Worm (Caenorhabditis elegans) whole organism, L2 larva: ENCODE measurements around the gene sir-2.3.

Source experiments
- C34F6.9 ChIP-seq: fragments of 150-350 bp; optimal IDR thresholded peaks from 2 replicates; lab custom pipeline; 2014; ENCODE audit warnings: missing biosample characterization, missing genetic modification characterization
- F13H6.1 ChIP-seq: sonication (generic microtip); optimal IDR thresholded peaks from 2 replicates; lab custom pipeline; 2016; ENCODE audit warnings: missing genetic modification characterization, missing compliant biosample characterization
- R02D3.7 ChIP-seq: fragments of 150-350 bp; optimal IDR thresholded peaks from 2 replicates; lab custom pipeline; 2014; ENCODE audit warnings: missing biosample characterization, missing genetic modification characterization
- Y55F3AM.14 ChIP-seq: fragments of 200-800 bp; sonication (Bioruptor generic); optimal IDR thresholded peaks from 2 replicates; lab custom pipeline; 2018; ENCODE audit warnings: mild to moderate bottlenecking, missing genetic modification characterization, missing compliant biosample characterization
- aly-2 ChIP-seq: fragments of 150-350 bp; optimal IDR thresholded peaks from 2 replicates; lab custom pipeline; 2014; ENCODE audit warnings: missing biosample characterization, missing genetic modification characterization
- ama-1 ChIP-seq: fragments of 150-350 bp; optimal IDR thresholded peaks from 2 replicates; lab custom pipeline; 2018; ENCODE audit warnings: inconsistent platforms
- blmp-1 ChIP-seq: sonication (generic microtip); optimal IDR thresholded peaks from 2 replicates; lab custom pipeline; 2017; ENCODE audit warnings: missing genetic modification characterization, mild to moderate bottlenecking, missing compliant biosample characterization, antibody characterized with exemption, moderate library complexity; ENCODE audit not compliant: insufficient read depth
- ceh-16 ChIP-seq: fragments of 150-350 bp; optimal IDR thresholded peaks from 2 replicates; lab custom pipeline; 2014; ENCODE audit warnings: missing biosample characterization, missing genetic modification characterization
- ceh-82 ChIP-seq: fragments of 150-350 bp; optimal IDR thresholded peaks from 2 replicates; lab custom pipeline; 2014; ENCODE audit warnings: missing biosample characterization, missing genetic modification characterization
- crh-2 ChIP-seq: sonication (generic microtip); optimal IDR thresholded peaks from 2 replicates; lab custom pipeline; 2017; ENCODE audit warnings: missing biosample characterization, missing genetic modification characterization
- dmd-4 ChIP-seq: sonication (generic microtip); optimal IDR thresholded peaks from 2 replicates; lab custom pipeline; 2017; ENCODE audit warnings: missing biosample characterization, missing genetic modification characterization
- egl-27 ChIP-seq: sonication (generic microtip); optimal IDR thresholded peaks from 3 replicates; lab custom pipeline; 2017; ENCODE audit warnings: missing biosample characterization, missing genetic modification reagents, missing genetic modification characterization
- elt-1 ChIP-seq: fragments of 150-350 bp; optimal IDR thresholded peaks from 2 replicates; lab custom pipeline; 2014; ENCODE audit warnings: missing biosample characterization, missing genetic modification characterization
- elt-3 ChIP-seq: sonication (generic microtip); optimal IDR thresholded peaks from 2 replicates; lab custom pipeline; 2017; ENCODE audit warnings: missing biosample characterization, missing genetic modification characterization
- fos-1 ChIP-seq: fragments of 150-350 bp; optimal IDR thresholded peaks from 2 replicates; lab custom pipeline; 2014; ENCODE audit warnings: missing biosample characterization, missing genetic modification characterization
- gmeb-1 ChIP-seq: fragments of 150-350 bp; optimal IDR thresholded peaks from 2 replicates; lab custom pipeline; 2014; ENCODE audit warnings: missing biosample characterization, missing genetic modification characterization
- lin-11 ChIP-seq: fragments of 150-350 bp; sonication (generic microtip); optimal IDR thresholded peaks from 2 replicates; lab custom pipeline; 2014; ENCODE audit warnings: missing biosample characterization, missing genetic modification characterization, inconsistent platforms, mixed read lengths
- lin-13 ChIP-seq: fragments of 150-350 bp; optimal IDR thresholded peaks from 2 replicates; lab custom pipeline; 2014; ENCODE audit warnings: missing biosample characterization, missing genetic modification reagents, missing genetic modification characterization
- lsy-2 ChIP-seq, 2 experiments: fragments of 150-350 bp in 1 of 2; sonication (generic microtip) in 1 of 2; optimal IDR thresholded peaks; 2 replicates each; lab custom pipeline; 2014 to 2017; ENCODE audit warnings: missing biosample characterization in 2 of 2, missing genetic modification characterization in 2 of 2
- mab-5 ChIP-seq: fragments of 150-350 bp; optimal IDR thresholded peaks from 2 replicates; lab custom pipeline; 2014; ENCODE audit warnings: missing biosample characterization, missing genetic modification characterization
- mbf-1 ChIP-seq: sonication (generic microtip); optimal IDR thresholded peaks from 2 replicates; lab custom pipeline; 2017; ENCODE audit warnings: missing biosample characterization, missing genetic modification characterization
- mdl-1 ChIP-seq, 2 experiments: fragments of 150-350 bp in 1 of 2; sonication (generic microtip) in 1 of 2; optimal IDR thresholded peaks; 2 replicates each; lab custom pipeline; 2017; ENCODE audit warnings: missing biosample characterization in 2 of 2, missing genetic modification characterization in 2 of 2
- nhr-11 ChIP-seq: fragments of 150-350 bp; optimal IDR thresholded peaks from 2 replicates; lab custom pipeline; 2014; ENCODE audit warnings: missing biosample characterization, missing genetic modification characterization
- nhr-12 ChIP-seq: fragments of 150-350 bp; optimal IDR thresholded peaks from 2 replicates; lab custom pipeline; 2014; ENCODE audit warnings: missing biosample characterization, missing genetic modification characterization
- nhr-129 ChIP-seq: fragments of 150-350 bp; optimal IDR thresholded peaks from 2 replicates; lab custom pipeline; 2014; ENCODE audit warnings: missing biosample characterization, missing genetic modification characterization
- nhr-21 ChIP-seq: fragments of 150-350 bp; optimal IDR thresholded peaks from 2 replicates; lab custom pipeline; 2014; ENCODE audit warnings: missing biosample characterization, missing genetic modification characterization
- nhr-25 ChIP-seq: fragments of 150-350 bp; sonication (generic microtip); optimal IDR thresholded peaks from 3 replicates; lab custom pipeline; 2014; ENCODE audit warnings: missing biosample characterization, missing genetic modification characterization
- peb-1 ChIP-seq: fragments of 150-350 bp; optimal IDR thresholded peaks from 2 replicates; lab custom pipeline; 2014; ENCODE audit warnings: missing biosample characterization, missing genetic modification characterization
- sem-4 ChIP-seq: fragments of 150-350 bp; optimal IDR thresholded peaks from 2 replicates; lab custom pipeline; 2014; ENCODE audit warnings: missing biosample characterization, missing genetic modification reagents, missing genetic modification characterization
- sma-3 ChIP-seq: sonication (generic microtip); optimal IDR thresholded peaks from 2 replicates; lab custom pipeline; 2016; ENCODE audit warnings: missing genetic modification reagents, missing genetic modification characterization, missing compliant biosample characterization
- sma-9 ChIP-seq, 2 experiments: fragments of 150-350 bp in 1 of 2; sonication (generic microtip) in 1 of 2; optimal IDR thresholded peaks; 2 replicates each; lab custom pipeline; 2014 to 2016; ENCODE audit warnings: missing genetic modification characterization in 2 of 2, mild to moderate bottlenecking in 1 of 2, missing biosample characterization in 1 of 2, missing compliant biosample characterization in 1 of 2, missing genetic modification reagents in 1 of 2, moderate library complexity in 1 of 2
- unc-39 ChIP-seq: fragments of 150-350 bp; optimal IDR thresholded peaks from 2 replicates; lab custom pipeline; 2014; ENCODE audit warnings: missing biosample characterization, missing genetic modification characterization
- unc-55 ChIP-seq: fragments of 150-350 bp; sonication (generic microtip); optimal IDR thresholded peaks from 3 replicates; lab custom pipeline; 2014; ENCODE audit warnings: missing biosample characterization, missing genetic modification reagents, missing genetic modification characterization
- unc-62 ChIP-seq: fragments of 150-350 bp; optimal IDR thresholded peaks from 2 replicates; lab custom pipeline; 2014; ENCODE audit warnings: missing biosample characterization, missing genetic modification reagents, missing genetic modification characterization
- zag-1 ChIP-seq: fragments of 150-350 bp; optimal IDR thresholded peaks from 2 replicates; lab custom pipeline; 2014; ENCODE audit warnings: missing biosample characterization, missing genetic modification characterization
- ztf-1 ChIP-seq: fragments of 200-800 bp; sonication (Bioruptor generic); conservative IDR thresholded peaks from 2 replicates; pipeline ENCODE4 v1.3.6; 2022; ENCODE audit warnings: missing genetic modification characterization, missing compliant biosample characterization
- ztf-4 ChIP-seq: fragments of 150-350 bp; optimal IDR thresholded peaks from 2 replicates; lab custom pipeline; 2014; ENCODE audit warnings: missing biosample characterization, missing genetic modification characterization

The sir-2.3 gene

DNA sequence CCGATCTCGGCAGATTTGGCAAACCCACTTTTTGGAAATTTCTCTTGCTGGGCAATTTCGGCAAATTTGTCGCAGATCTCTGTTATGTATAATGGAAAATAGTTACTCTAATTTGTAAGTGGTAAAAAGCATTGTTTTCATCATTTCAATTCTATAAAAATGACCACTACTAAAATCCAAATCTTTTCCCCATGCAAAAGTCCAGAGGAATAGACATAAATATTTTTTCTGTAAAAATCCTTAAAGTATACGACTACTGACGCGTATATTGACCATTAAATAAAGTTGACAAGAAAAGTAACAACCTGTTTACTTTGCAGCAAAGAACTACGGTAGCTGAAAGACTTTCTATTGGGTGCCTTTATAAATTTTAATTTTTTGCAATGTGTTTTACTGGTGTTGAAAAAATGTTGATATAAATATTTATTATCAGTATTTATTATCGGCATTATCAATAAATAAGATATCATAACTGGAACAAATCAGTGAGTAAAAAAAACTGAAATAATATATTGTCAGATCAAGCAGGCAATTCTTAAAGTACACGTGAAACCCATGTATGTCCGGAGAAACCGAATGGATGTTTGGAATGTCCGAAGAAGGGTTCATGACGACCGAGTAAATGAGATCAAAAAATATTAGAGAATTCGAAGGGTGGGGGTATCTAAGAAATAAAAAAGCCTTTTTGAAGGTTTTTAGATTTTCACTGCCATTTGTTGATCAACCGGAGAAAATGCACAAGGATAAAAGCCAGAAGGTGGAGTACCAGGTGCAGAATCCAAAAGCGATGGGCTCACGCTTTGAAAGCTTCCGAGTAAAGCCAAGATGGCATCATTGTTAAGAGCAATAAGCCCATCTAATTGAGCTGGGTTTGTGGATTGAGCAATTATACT is 18.0 kb downstream of the sir-2.3 start:
- TF ChIP-seq sem-4 (peak; percentile 21), ama-1 (peak; percentile 88), fos-1 (no peak), lin-11 (tag; lab: Kevin White, UChicago) (no peak), unc-62 (GFP tag; lab: Kevin White, UChicago) (peak; percentile 17), nhr-25 (peak; percentile 62), ceh-16 (tag; lab: Kevin White, UChicago) (no peak), crh-2 (tag; lab: Kevin White, UChicago) (peak; percentile 72), egl-27 (tag; lab: Kevin White, UChicago) (no peak), ztf-1 (0 out of 2 replicates have a peak, but pooled peaks have one; percentile 28), ztf-4 (tag; lab: Kevin White, UChicago) (peak; percentile 71), lsy-2 (tag; optimal IDR thresholded peaks at IDR 0.05; lab: Kevin White, UChicago) (peak in 1 of 2 experiments; percentile 66), Y55F3AM.14 (GFP tag; lab: Kevin White, UChicago) (peak; percentile 71), nhr-21 (peak; percentile 84), ceh-82 (tag; lab: Kevin White, UChicago) (no peak), mab-5 (tag; lab: Kevin White, UChicago) (no peak), elt-3 (no peak), nhr-12 (no peak), F13H6.1 (peak; percentile 37), sma-3 (GFP tag; lab: Kevin White, UChicago) (peak; percentile 73), blmp-1 (tag; lab: Kevin White, UChicago) (no peak), nhr-11 (tag; lab: Kevin White, UChicago) (peak; percentile 63), dmd-4 (no peak), sma-9 (GFP tag; optimal IDR thresholded peaks at IDR 0.05; lab: Kevin White, UChicago) (peak; percentile 52), sma-9 (tag; optimal IDR thresholded peaks at IDR 0.05; lab: Kevin White, UChicago) (no peak), lin-13 (GFP tag; lab: Kevin White, UChicago) (peak; percentile 71)

- TF ChIP-seq ztf-1 (0 out of 2 replicates have a peak, but pooled peaks have one; percentile 64), nhr-11 (tag; lab: Kevin White, UChicago) (no peak), R02D3.7 (tag; lab: Kevin White, UChicago) (no peak), elt-1 (no peak), unc-55 (GFP tag; lab: Kevin White, UChicago) (no peak), nhr-129 (tag; lab: Kevin White, UChicago) (peak; percentile 4), ztf-4 (tag; lab: Kevin White, UChicago) (no peak), ama-1 (no peak), F13H6.1 (no peak), peb-1 (tag; lab: Kevin White, UChicago) (no peak), blmp-1 (tag; lab: Kevin White, UChicago) (no peak), zag-1 (no peak), aly-2 (tag; lab: Kevin White, UChicago) (no peak), mab-5 (tag; lab: Kevin White, UChicago) (no peak), mbf-1 (no peak)
Measured at ce11 chrX:13350123-13350798, 18.8 kb downstream of the sir-2.3 start.

DNA sequence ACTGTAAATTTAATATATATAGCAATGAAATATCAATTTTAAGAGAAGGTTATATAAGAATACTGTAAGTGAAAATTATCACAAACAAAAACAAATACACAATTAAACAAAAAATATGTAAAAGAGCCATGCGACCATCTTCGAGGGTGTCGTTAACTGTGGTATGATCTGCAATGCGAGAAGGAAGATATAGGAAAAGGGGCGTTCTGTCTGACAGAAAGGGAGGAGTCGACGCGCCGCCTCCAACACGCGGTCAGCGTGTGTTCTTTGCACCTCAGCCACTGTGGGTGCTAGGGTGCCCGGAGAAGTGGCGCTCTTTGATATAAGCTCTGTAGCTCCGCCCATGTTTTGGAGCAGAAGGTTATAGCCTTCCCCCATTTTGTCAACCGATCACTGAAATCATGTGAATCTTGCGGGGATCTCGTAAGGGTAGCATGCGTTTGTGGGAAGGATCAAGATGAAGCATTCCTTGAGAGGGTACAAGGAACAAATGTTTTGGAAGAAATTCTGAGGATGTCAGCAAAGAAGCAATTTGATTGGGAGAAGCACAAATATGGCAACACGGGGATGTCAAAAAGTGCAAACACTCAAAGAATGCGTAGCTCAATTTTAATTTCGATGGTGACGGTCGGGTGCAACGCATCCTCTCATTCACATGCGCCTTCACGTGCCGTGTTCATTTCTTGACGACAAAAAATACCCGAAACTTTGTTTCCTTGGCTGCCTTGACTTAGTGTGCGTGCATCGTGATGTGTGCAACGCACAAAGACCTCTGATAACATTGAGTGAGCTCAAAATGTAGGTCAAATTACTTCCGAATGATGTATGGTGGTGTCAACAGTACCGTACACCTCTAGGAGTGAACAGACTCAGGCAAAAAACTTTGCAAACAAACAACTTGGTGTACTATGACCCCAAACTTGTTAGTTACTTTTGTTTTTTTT is 19.6 kb downstream of the sir-2.3 start, which contains the start of gene mxl-3:
mxl-3 (minus strand) TSS at position 1 of the 944 bp plus-strand sequence.
- TF ChIP-seq sma-9 (GFP tag; optimal IDR thresholded peaks at IDR 0.05; lab: Kevin White, UChicago) (peak; percentile 88), sma-9 (tag; optimal IDR thresholded peaks at IDR 0.05; lab: Kevin White, UChicago) (no peak), sem-4 (no peak), ztf-1 (no peak), nhr-21 (peak; percentile 65), lin-11 (tag; lab: Kevin White, UChicago) (no peak), mdl-1 (tag; optimal IDR thresholded peaks at IDR 0.05; lab: Kevin White, UChicago) (peak in 1 of 2 experiments; percentile 11), lin-13 (GFP tag; lab: Kevin White, UChicago) (peak; percentile 48), blmp-1 (tag; lab: Kevin White, UChicago) (peak; percentile 58), F13H6.1 (peak; percentile 57), elt-1 (no peak), ama-1 (peak; percentile 73), lsy-2 (tag; optimal IDR thresholded peaks at IDR 0.05; lab: Kevin White, UChicago) (peak in 1 of 2 experiments; percentile 55), crh-2 (tag; lab: Kevin White, UChicago) (no peak), gmeb-1 (tag; lab: Kevin White, UChicago) (peak; percentile 15), fos-1 (peak; percentile 14), nhr-129 (tag; lab: Kevin White, UChicago) (peak; percentile 53), C34F6.9 (tag; lab: Kevin White, UChicago) (peak; percentile 2), nhr-25 (peak; percentile 44), unc-39 (tag; lab: Kevin White, UChicago) (no peak)
